Fruit fly (Drosophila melanogaster): ENCODE results near the gene CG11841.

CG11841 gene

dm6 chr3R:29033909-29034629 lies 16.8 kb upstream of the CG11841 start, which contains the start of the genes beta4GalNAcTB and Cpsf100 (continued):
- TF ChIP-seq CG15011 (GFP tag; optimal IDR thresholded peaks at IDR 0.05) (peak; percentile 51), gcm2 (GFP tag; optimal IDR thresholded peaks at IDR 0.05) (peak; percentile 39), C15 (GFP tag; IDR thresholded peaks at IDR 0.05) (0 out of 3 replicates have a peak, but pooled peaks have one; percentile 47), HLH4C (GFP tag; IDR thresholded peaks at IDR 0.05; ENCODE audit: partially characterized antibody) (no peak), klu (GFP tag; IDR thresholded peaks at IDR 0.05) (peak; percentile 50), kay (GFP tag; optimal IDR thresholded peaks at IDR 0.05) (peak; percentile 67), GATAe (GFP tag; conservative IDR thresholded peaks at IDR 0.05) (no peak; the same call in 1 of the 2 replicates), org-1 (GFP tag; optimal IDR thresholded peaks at IDR 0.05) (peak; percentile 49), da (GFP tag; optimal IDR thresholded peaks at IDR 0.05) (no peak), gfzf (GFP tag; optimal IDR thresholded peaks at IDR 0.05) (no peak), CG8924 (tag; optimal IDR thresholded peaks at IDR 0.05) (peak; percentile 83), CG31365 (tag; optimal IDR thresholded peaks at IDR 0.05) (no peak), lmd (GFP tag; IDR thresholded peaks at IDR 0.05) (peak; percentile 68), Oaz (GFP tag; IDR thresholded peaks at IDR 0.05) (no peak; the same call in 1 of the 2 replicates), BtbVII (GFP tag; optimal IDR thresholded peaks at IDR 0.05) (peak; percentile 43), Hr39 (optimal IDR thresholded peaks at IDR 0.05) (no peak), gcm (GFP tag; optimal IDR thresholded peaks at IDR 0.05) (no peak), CG5953 (GFP tag; IDR thresholded peaks at IDR 0.05) (0 out of 2 replicates have a peak, but pooled peaks have one; percentile 36), TFAM (GFP tag; optimal IDR thresholded peaks at IDR 0.05) (no peak), CG4360 (GFP tag; IDR thresholded peaks at IDR 0.05) (no peak), unc-4 (GFP tag; IDR thresholded peaks at IDR 0.05; ENCODE audit: partially characterized antibody) (no peak), ase (GFP tag; IDR thresholded peaks at IDR 0.05) (peak; percentile 54; the same call in 1 of the 3 replicates), dimm (GFP tag; IDR thresholded peaks at IDR 0.05) (no peak), Chrac-16 (GFP tag; optimal IDR thresholded peaks at IDR 0.05) (peak; percentile 74), CG11456 (GFP tag; IDR thresholded peaks at IDR 0.05) (peak; percentile 68; the same call in 2 of the 3 replicates), CG7839 (tag; optimal IDR thresholded peaks at IDR 0.05) (peak; percentile 79), B-H2 (GFP tag; optimal IDR thresholded peaks at IDR 0.05) (peak; percentile 17), CG30431 (GFP tag; optimal IDR thresholded peaks at IDR 0.05) (peak; percentile 64), insv (GFP tag; optimal IDR thresholded peaks at IDR 0.05) (peak in 1 of 2 experiments; percentile 34), Doc3 (GFP tag; IDR thresholded peaks at IDR 0.05; ENCODE audit: partially characterized antibody) (no peak), CG30403 (GFP tag; optimal IDR thresholded peaks at IDR 0.05) (peak; percentile 92), CG4820 (GFP tag; optimal IDR thresholded peaks at IDR 0.05) (peak; percentile 67), CG2116 (GFP tag; optimal IDR thresholded peaks at IDR 0.05) (peak; percentile 38), CG18476 (GFP tag; optimal IDR thresholded peaks at IDR 0.05) (peak; percentile 78), CG9727 (GFP tag; optimal IDR thresholded peaks at IDR 0.05) (peak; percentile 89), rib (GFP tag; IDR thresholded peaks at IDR 0.05) (peak; percentile 65; the same call in 1 of the 2 replicates), CG14965 (GFP tag; optimal IDR thresholded peaks at IDR 0.05; ENCODE audit: borderline replicate concordance) (no peak), NC2β (GFP tag; optimal IDR thresholded peaks at IDR 0.05) (peak; percentile 27), ap (GFP tag; IDR thresholded peaks at IDR 0.05) (peak; percentile 46), CG13775 (GFP tag; optimal IDR thresholded peaks at IDR 0.05) (peak; percentile 89), CG7372 (GFP tag; IDR thresholded peaks at IDR 0.05) (peak; percentile 34), CG34224 (GFP tag; IDR thresholded peaks at IDR 0.05; ENCODE audit: partially characterized antibody) (no peak), CG10462 (GFP tag; optimal IDR thresholded peaks at IDR 0.05) (peak; percentile 43), CG33557 (GFP tag; optimal IDR thresholded peaks at IDR 0.05) (peak; percentile 44), Atf3 (GFP tag; optimal IDR thresholded peaks at IDR 0.05) (peak; percentile 10), CHES-1-like (GFP tag; optimal IDR thresholded peaks at IDR 0.05) (peak; percentile 47), HmgZ (tag; optimal IDR thresholded peaks at IDR 0.05) (peak; percentile 6), pita (GFP tag; optimal IDR thresholded peaks at IDR 0.05) (no peak), br (optimal IDR thresholded peaks at IDR 0.05) (no peak), ac (GFP tag; optimal IDR thresholded peaks at IDR 0.05) (no peak)
